Fruit fly (Drosophila melanogaster): ENCODE measurements around the gene CG4390.

Gene CG4390

DNA sequence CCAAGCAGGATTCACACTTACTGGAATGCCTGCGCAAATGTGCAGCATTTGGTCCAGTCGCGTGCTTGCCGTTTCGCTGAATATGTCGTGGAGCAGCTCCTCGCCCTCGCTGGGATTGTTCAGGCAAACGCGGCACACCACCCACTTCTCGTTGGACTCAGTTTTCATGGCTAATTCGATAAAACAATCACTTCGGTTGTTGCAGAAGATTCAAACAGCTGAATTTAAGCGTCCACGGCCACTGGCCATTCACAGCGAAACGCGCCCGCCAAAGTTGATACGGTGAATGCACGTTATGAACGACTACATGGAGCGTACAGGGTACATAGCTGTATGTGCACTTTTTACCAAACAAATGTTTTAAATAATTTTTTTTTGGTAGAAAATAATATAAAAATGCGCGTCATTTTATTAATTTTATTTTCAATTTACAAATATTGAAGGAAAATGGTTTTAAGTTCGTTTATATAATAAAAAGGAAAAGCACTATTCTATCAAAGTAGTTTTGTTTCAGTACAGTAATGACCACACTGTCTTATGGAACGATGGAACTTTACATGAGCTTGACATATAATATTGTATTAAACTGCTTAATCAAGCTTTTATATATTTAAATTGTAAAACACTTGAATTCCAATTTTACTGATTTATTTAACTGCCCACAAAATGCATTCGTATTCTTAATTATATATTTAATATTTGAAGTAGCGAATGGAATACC, 28.3 kb downstream of the CG4390 start, which contains the start of gene trem (continued):
- TF ChIP-seq kni (GFP tag; optimal IDR thresholded peaks at IDR 0.05) (no peak), MBD-R2 (GFP tag; IDR thresholded peaks at IDR 0.05) (peak; percentile 91), CG9932 (GFP tag; IDR thresholded peaks at IDR 0.05) (peak; percentile 90), dati (GFP tag; IDR thresholded peaks at IDR 0.05) (no peak), Mrtf (GFP tag; IDR thresholded peaks at IDR 0.05) (peak; percentile 60; the same call in 1 of the 3 replicates), Gug (GFP tag; IDR thresholded peaks at IDR 0.05) (peak; percentile 87), tgo (GFP tag; IDR thresholded peaks at IDR 0.05) (peak; percentile 70), CG7372 (GFP tag; IDR thresholded peaks at IDR 0.05) (peak; percentile 57), Atf6 (GFP tag; IDR thresholded peaks at IDR 0.05) (peak; percentile 47; the same call in 1 of the 2 replicates), Hr3 (GFP tag; optimal IDR thresholded peaks at IDR 0.05) (peak; percentile 84), Opbp (GFP tag; IDR thresholded peaks at IDR 0.05; ENCODE audit: partially characterized antibody) (no peak), CG18764 (GFP tag; optimal IDR thresholded peaks at IDR 0.05) (peak; percentile 51), Ravus (GFP tag; IDR thresholded peaks at IDR 0.05) (no peak), HLH54F (GFP tag; optimal IDR thresholded peaks at IDR 0.05) (peak; percentile 54), pnt (GFP tag; optimal IDR thresholded peaks at IDR 0.05) (peak; percentile 61), inv (GFP tag; IDR thresholded peaks at IDR 0.05; ENCODE audit: partially characterized antibody) (no peak), Ssrp (tag; optimal IDR thresholded peaks at IDR 0.05) (peak; percentile 81), Camta (GFP tag; optimal IDR thresholded peaks at IDR 0.05) (peak; percentile 40), psq (GFP tag; optimal IDR thresholded peaks at IDR 0.05) (peak; percentile 61), Max (GFP tag; optimal IDR thresholded peaks at IDR 0.05) (peak; percentile 58), esg (GFP tag; conservative IDR thresholded peaks at IDR 0.05) (peak; percentile 50; the same call in 1 of the 2 replicates), ranshi (GFP tag; IDR thresholded peaks at IDR 0.05) (peak; percentile 41; the same call in 1 of the 2 replicates), CG17359 (tag; optimal IDR thresholded peaks at IDR 0.05) (peak; percentile 52), jing (GFP tag; optimal IDR thresholded peaks at IDR 0.05) (peak; percentile 7), ken (GFP tag; IDR thresholded peaks at IDR 0.05) (peak; percentile 62; the same call in 2 of the 3 replicates), CG4820 (GFP tag; optimal IDR thresholded peaks at IDR 0.05) (peak; percentile 64), fd3F (GFP tag; optimal IDR thresholded peaks at IDR 0.05) (peak; percentile 67), BEAF-32 (GFP tag; optimal IDR thresholded peaks at IDR 0.05) (peak; percentile 13), CG6791 (GFP tag; IDR thresholded peaks at IDR 0.05; ENCODE audit: partially characterized antibody) (no peak), CG14710 (tag; optimal IDR thresholded peaks at IDR 0.05) (peak; percentile 83), CG4328 (GFP tag; optimal IDR thresholded peaks at IDR 0.05) (peak; percentile 71), CG3847 (GFP tag; IDR thresholded peaks at IDR 0.05) (peak; percentile 61), Optix (GFP tag; IDR thresholded peaks at IDR 0.05) (no peak), bsh (GFP tag; optimal IDR thresholded peaks at IDR 0.05) (peak; percentile 29 to 62), CG10979 (tag; optimal IDR thresholded peaks at IDR 0.05) (peak; percentile 63), Fer2 (tag; optimal IDR thresholded peaks at IDR 0.05) (peak; percentile 67), CG1024 (GFP tag; IDR thresholded peaks at IDR 0.05) (peak; percentile 49; the same call in 1 of the 2 replicates), CG30020 (tag; optimal IDR thresholded peaks at IDR 0.05) (peak; percentile 93), H2.0 (GFP tag; IDR thresholded peaks at IDR 0.05) (peak; percentile 50), CG2202 (tag; optimal IDR thresholded peaks at IDR 0.05) (peak; percentile 28), CG11560 (tag; IDR thresholded peaks at IDR 0.05) (peak; percentile 61; the same call in 2 of the 3 replicates), Dip3 (GFP tag; optimal IDR thresholded peaks at IDR 0.05) (peak; percentile 60), CG8290 (GFP tag; optimal IDR thresholded peaks at IDR 0.05) (peak; percentile 49), CG8290 (tag; optimal IDR thresholded peaks at IDR 0.05) (no peak), Nf-YB (GFP tag; optimal IDR thresholded peaks at IDR 0.05) (peak; percentile 45), mld (GFP tag; IDR thresholded peaks at IDR 0.05; ENCODE audit: partially characterized antibody) (no peak), Hr51 (GFP tag; optimal IDR thresholded peaks at IDR 0.05) (peak; percentile 12 to 74), ci (GFP tag; IDR thresholded peaks at IDR 0.05) (peak; percentile 20; the same call in 1 of the 3 replicates), CG11093 (GFP tag; IDR thresholded peaks at IDR 0.05) (peak; percentile 55; the same call in 1 of the 3 replicates)
